Fruit fly (Drosophila melanogaster) S2 (cell line): ENCODE data around the gene SelT.

Experiments used
- CG8478 ChIP-seq: fragments of >200 bp; optimal IDR thresholded peaks from 2 replicates; lab custom pipeline; 2018
- CTCF ChIP-seq, 2 experiments: fragments of >200 bp; optimal IDR thresholded peaks; 2 replicates each; lab custom pipeline; 2018

The SelT gene

dm6 chr2L:5037402-5037860 is 26.7 kb downstream of the SelT start, which contains the start of the genes CG14042 and SP555:
TSS of gene CG14042 (plus strand) at chr2L:5037709.
TSS of gene SP555 (plus strand) at chr2L:5037709.
- no peak for TF ChIP-seq CG8478 (lab: Kevin White, UChicago)
- no peak for TF ChIP-seq CTCF (optimal IDR thresholded peaks at IDR 0.05; lab: Kevin White, UChicago)

dm6 chr2L:5042076-5042475 is 31.4 kb downstream of the SelT start:
- no peak for TF ChIP-seq CTCF (optimal IDR thresholded peaks at IDR 0.05; lab: Kevin White, UChicago)

- TF ChIP-seq CTCF (optimal IDR thresholded peaks at IDR 0.05; lab: Kevin White, UChicago), result peak in 1 of 2 experiments; percentile 23
- no peak for TF ChIP-seq CG8478 (lab: Kevin White, UChicago)
Observed at dm6 chr2L:5043043-5043442, 32.3 kb downstream of the SelT start, which contains the start of the genes CG33995, CG44000 and CG44001. TSS of gene CG33995 (plus strand) at chr2L:5043270. TSS of gene CG44000 (plus strand) at chr2L:5043270. TSS of gene CG44001 (plus strand) at chr2L:5043270.

- TF ChIP-seq CG8478 (lab: Kevin White, UChicago) (no peak), CTCF (optimal IDR thresholded peaks at IDR 0.05; lab: Kevin White, UChicago) (no peak)
Observed at dm6 chr2L:5043495-5044146, 32.9 kb downstream of the SelT start.

- TF ChIP-seq CTCF (optimal IDR thresholded peaks at IDR 0.05; lab: Kevin White, UChicago), result no peak
- no peak for TF ChIP-seq CG8478 (lab: Kevin White, UChicago)
Observed at dm6 chr2L:5044361-5044891, 33.7 kb downstream of the SelT start, which contains the start of gene CG31650. TSS of gene CG31650 (minus strand) at chr2L:5044712.

dm6 chr2L:5044892-5045619 is 34.3 kb downstream of the SelT start:
- TF ChIP-seq CTCF (optimal IDR thresholded peaks at IDR 0.05; lab: Kevin White, UChicago) (no peak), CG8478 (lab: Kevin White, UChicago) (no peak)

dm6 chr2L:5046261-5046660 is 35.5 kb downstream of the SelT start:
- TF ChIP-seq CTCF (optimal IDR thresholded peaks at IDR 0.05; lab: Kevin White, UChicago) (no peak), CG8478 (lab: Kevin White, UChicago) (no peak)

dm6 chr2L:5049974-5050373 is 39.3 kb downstream of the SelT start:
- TF ChIP-seq CTCF (optimal IDR thresholded peaks at IDR 0.05; lab: Kevin White, UChicago) (no peak), CG8478 (lab: Kevin White, UChicago) (no peak)

dm6 chr2L:5050825-5051224 is 40.1 kb downstream of the SelT start, which contains the start of gene CG9121:
TSS of gene CG9121 (minus strand) at chr2L:5051062.
- no peak for TF ChIP-seq CG8478 (lab: Kevin White, UChicago)
- no peak for TF ChIP-seq CTCF (optimal IDR thresholded peaks at IDR 0.05; lab: Kevin White, UChicago)

- no peak for TF ChIP-seq CG8478 (lab: Kevin White, UChicago)
- TF ChIP-seq CTCF (optimal IDR thresholded peaks at IDR 0.05; lab: Kevin White, UChicago), result peak in 1 of 2 experiments; percentile 1
Observed at dm6 chr2L:5052367-5052914, 41.7 kb downstream of the SelT start, which contains the start of gene senju. TSS of gene senju (plus strand) at chr2L:5052843.

dm6 chr2L:5052994-5053393 is 42.3 kb downstream of the SelT start, which contains the start of gene eIF3h:
TSS of gene eIF3h (minus strand) at chr2L:5053094.
- TF ChIP-seq CG8478 (lab: Kevin White, UChicago) (no peak), CTCF (optimal IDR thresholded peaks at IDR 0.05; lab: Kevin White, UChicago) (no peak)

dm6 chr2L:5054953-5055352 is 44.2 kb downstream of the SelT start, which contains the start of the genes CG14036 and His3.3A:
TSS of gene CG14036 (minus strand) at chr2L:5055016.
TSS of gene His3.3A (plus strand) at chr2L:5055058.
- no peak for TF ChIP-seq CG8478 (lab: Kevin White, UChicago)
- peak; percentile 5 to 21 for TF ChIP-seq CTCF (optimal IDR thresholded peaks at IDR 0.05; lab: Kevin White, UChicago)

- TF ChIP-seq CG8478 (lab: Kevin White, UChicago), result no peak
- no peak for TF ChIP-seq CTCF (optimal IDR thresholded peaks at IDR 0.05; lab: Kevin White, UChicago)
Observed at dm6 chr2L:5055528-5055927, 44.8 kb downstream of the SelT start.

dm6 chr2L:5058094-5058493 is 47.4 kb downstream of the SelT start, which contains the start of gene Nepl3:
TSS of gene Nepl3 (minus strand) at chr2L:5058248.
- TF ChIP-seq CG8478 (lab: Kevin White, UChicago) (no peak), CTCF (optimal IDR thresholded peaks at IDR 0.05; lab: Kevin White, UChicago) (no peak)
